Fruit fly (Drosophila melanogaster) whole organism, prepupa: ENCODE results near the gene CG17819.

Experiments
- Blimp-1 ChIP-seq: fragments of 200-800 bp; sonication (Bioruptor generic); optimal IDR thresholded peaks from 3 replicates; lab custom pipeline; 2017; ENCODE audit warnings: missing biosample characterization, missing genetic modification characterization, mild to moderate bottlenecking, moderate library complexity, missing genetic modification reagents
- CG10631 ChIP-seq: fragments of 200-800 bp; sonication (Bioruptor generic); optimal IDR thresholded peaks from 2 replicates; lab custom pipeline; 2016; ENCODE audit warnings: missing biosample characterization, missing genetic modification characterization
- CG11902 ChIP-seq: fragments of 200-800 bp; sonication (Bioruptor generic); optimal IDR thresholded peaks from 3 replicates; lab custom pipeline; 2016; ENCODE audit warnings: missing biosample characterization, missing genetic modification characterization
- CG15336 ChIP-seq: fragments of 200-800 bp; sonication (Bioruptor generic); IDR thresholded peaks from 2 replicates; pipeline ENCODE4 v1.3.6; 2022; ENCODE audit warnings: missing biosample characterization, missing genetic modification characterization
- CG1621 ChIP-seq: fragments of 200-800 bp; sonication (Bioruptor generic); optimal IDR thresholded peaks from 3 replicates; lab custom pipeline; 2018; ENCODE audit warnings: missing biosample characterization, mild to moderate bottlenecking, missing genetic modification characterization
- CG31627 ChIP-seq: fragments of 200-800 bp; sonication (Bioruptor generic); optimal IDR thresholded peaks from 3 replicates; lab custom pipeline; 2016; ENCODE audit warnings: missing biosample characterization, missing genetic modification characterization
- CG32006 ChIP-seq: fragments of 200-800 bp; sonication (Bioruptor generic); optimal IDR thresholded peaks from 3 replicates; lab custom pipeline; 2017; ENCODE audit warnings: missing biosample characterization, mild to moderate bottlenecking, missing genetic modification characterization
- CG34406 ChIP-seq: fragments of 200-800 bp; sonication (Bioruptor generic); optimal IDR thresholded peaks from 3 replicates; lab custom pipeline; 2016; ENCODE audit warnings: missing biosample characterization, missing genetic modification characterization
- CG3919 ChIP-seq: fragments of 200-800 bp; sonication (Bioruptor generic); optimal IDR thresholded peaks from 3 replicates; lab custom pipeline; 2016; ENCODE audit warnings: missing biosample characterization, missing genetic modification characterization
- CG6163 ChIP-seq: fragments of 200-800 bp; sonication (Bioruptor generic); IDR thresholded peaks from 3 replicates; pipeline ENCODE4 v1.3.6; 2022; ENCODE audit warnings: missing biosample characterization, missing genetic modification characterization
- CG6276 ChIP-seq: fragments of 200-800 bp; sonication (Bioruptor generic); optimal IDR thresholded peaks from 2 replicates; lab custom pipeline; 2017; ENCODE audit warnings: missing biosample characterization, mild to moderate bottlenecking, missing genetic modification characterization
- CG6808 ChIP-seq: fragments of 200-800 bp; sonication (Bioruptor generic); optimal IDR thresholded peaks from 3 replicates; lab custom pipeline; 2017; ENCODE audit warnings: missing biosample characterization, missing genetic modification characterization, mild to moderate bottlenecking, moderate library complexity, missing genetic modification reagents
- CG7368 ChIP-seq: fragments of 200-800 bp; sonication (Bioruptor generic); optimal IDR thresholded peaks from 3 replicates; lab custom pipeline; 2016; ENCODE audit warnings: missing biosample characterization, missing genetic modification characterization
- CG8119 ChIP-seq: fragments of 200-800 bp; sonication (Bioruptor generic); IDR thresholded peaks from 3 replicates; pipeline ENCODE4 v1.3.6; 2022; ENCODE audit warnings: missing biosample characterization, missing genetic modification characterization
- CG9139 ChIP-seq: fragments of 200-800 bp; sonication (Bioruptor generic); optimal IDR thresholded peaks from 3 replicates; lab custom pipeline; 2017; ENCODE audit warnings: missing biosample characterization, mild to moderate bottlenecking, missing genetic modification characterization
- Eip75B ChIP-seq: fragments of 200-800 bp; sonication (Bioruptor generic); optimal IDR thresholded peaks from 3 replicates; lab custom pipeline; 2016; ENCODE audit warnings: missing biosample characterization, missing genetic modification characterization
- Eip78C ChIP-seq: fragments of 200-800 bp; sonication (Bioruptor generic); peaks from one replicate; lab custom pipeline; 2016; ENCODE audit warnings: missing biosample characterization, missing genetic modification characterization
- Eip93F ChIP-seq: fragments of 200-800 bp; sonication (Bioruptor generic); optimal IDR thresholded peaks from 2 replicates; lab custom pipeline; 2016; ENCODE audit warnings: missing biosample characterization, mild to moderate bottlenecking, missing genetic modification characterization
- Ets21C ChIP-seq: fragments of 200-800 bp; sonication (Bioruptor generic); optimal IDR thresholded peaks from 3 replicates; lab custom pipeline; 2016; ENCODE audit warnings: missing biosample characterization, missing genetic modification characterization
- Hr38 ChIP-seq: sonication (Bioruptor generic); optimal IDR thresholded peaks from 2 replicates; lab custom pipeline; 2016; ENCODE audit warnings: missing biosample characterization, missing genetic modification characterization
- Lpt ChIP-seq: fragments of 200-800 bp; sonication (Bioruptor generic); optimal IDR thresholded peaks from 3 replicates; lab custom pipeline; 2016; ENCODE audit warnings: missing biosample characterization, missing genetic modification characterization
- OdsH ChIP-seq: fragments of 200-800 bp; sonication (Bioruptor generic); optimal IDR thresholded peaks from 3 replicates; lab custom pipeline; 2016; ENCODE audit warnings: missing biosample characterization, missing genetic modification characterization
- Smox ChIP-seq: fragments of 200-800 bp; sonication (Bioruptor generic); optimal IDR thresholded peaks from 3 replicates; lab custom pipeline; 2016; ENCODE audit warnings: missing biosample characterization, missing genetic modification characterization
- Sox102F ChIP-seq: fragments of 200-800 bp; sonication (Bioruptor generic); optimal IDR thresholded peaks from 2 replicates; lab custom pipeline; 2016; ENCODE audit warnings: missing biosample characterization, mild to moderate bottlenecking, missing genetic modification characterization
- Sox14 ChIP-seq: fragments of 200-800 bp; sonication (Bioruptor generic); optimal IDR thresholded peaks from 3 replicates; lab custom pipeline; 2016; ENCODE audit warnings: missing biosample characterization, missing genetic modification characterization
- achi ChIP-seq: fragments of 200-800 bp; sonication (Bioruptor generic); optimal IDR thresholded peaks from 3 replicates; lab custom pipeline; 2016; ENCODE audit warnings: missing biosample characterization, missing genetic modification characterization
- acj6 ChIP-seq: fragments of 200-800 bp; sonication (Bioruptor generic); optimal IDR thresholded peaks from 3 replicates; lab custom pipeline; 2016; ENCODE audit warnings: missing biosample characterization, missing genetic modification characterization
- dac ChIP-seq: fragments of 200-800 bp; sonication (Bioruptor generic); optimal IDR thresholded peaks from 2 replicates; lab custom pipeline; 2017; ENCODE audit warnings: missing biosample characterization, mild to moderate bottlenecking, missing genetic modification characterization
- dsx ChIP-seq: fragments of 200-800 bp; optimal IDR thresholded peaks from 3 replicates; lab custom pipeline; 2019; ENCODE audit warnings: missing biosample characterization, mild to moderate bottlenecking, missing genetic modification characterization, moderate library complexity; ENCODE audit not compliant: poor library complexity, severe bottlenecking
- eg ChIP-seq: fragments of 200-800 bp; sonication (Bioruptor generic); IDR thresholded peaks from 3 replicates; pipeline ENCODE4 v1.3.6; 2022; ENCODE audit warnings: missing biosample characterization, missing genetic modification characterization
- esn ChIP-seq: fragments of 200-800 bp; sonication (Bioruptor generic); optimal IDR thresholded peaks from 2 replicates; lab custom pipeline; 2016; ENCODE audit warnings: missing biosample characterization, mild to moderate bottlenecking, missing genetic modification characterization, moderate library complexity
- fd85E ChIP-seq: fragments of 200-800 bp; sonication (Bioruptor generic); optimal IDR thresholded peaks from 3 replicates; lab custom pipeline; 2016; ENCODE audit warnings: missing biosample characterization, missing genetic modification characterization
- fkh ChIP-seq: fragments of 200-800 bp; sonication (Bioruptor generic); optimal IDR thresholded peaks from 3 replicates; lab custom pipeline; 2017; ENCODE audit warnings: missing biosample characterization, mild to moderate bottlenecking, missing genetic modification characterization, moderate library complexity
- lz ChIP-seq: fragments of 200-800 bp; sonication (Bioruptor generic); optimal IDR thresholded peaks from 3 replicates; lab custom pipeline; 2016; ENCODE audit warnings: missing biosample characterization, missing genetic modification characterization
- pdm3 ChIP-seq: fragments of 200-800 bp; sonication (Bioruptor generic); optimal IDR thresholded peaks from 3 replicates; lab custom pipeline; 2016; ENCODE audit warnings: missing biosample characterization, missing genetic modification characterization
- salr ChIP-seq, 2 experiments: fragments of 200-800 bp; sonication (Bioruptor generic); optimal IDR thresholded peaks; 3 replicates each; lab custom pipeline; 2016 to 2018; ENCODE audit warnings: missing biosample characterization in 2 of 2, missing genetic modification characterization in 2 of 2, mild to moderate bottlenecking in 1 of 2
- spab ChIP-seq: fragments of 200-800 bp; sonication (Bioruptor generic); optimal IDR thresholded peaks from 2 replicates; lab custom pipeline; 2017; ENCODE audit warnings: missing biosample characterization, mild to moderate bottlenecking, missing genetic modification characterization, missing genetic modification reagents
- ss ChIP-seq, 2 experiments: fragments of 200-800 bp; sonication (Bioruptor generic); optimal IDR thresholded peaks; 2 replicates in 1 of 2; 3 replicates in 1 of 2; lab custom pipeline; 2017 to 2018; ENCODE audit warnings: mild to moderate bottlenecking in 2 of 2, missing biosample characterization in 2 of 2, missing genetic modification characterization in 2 of 2, moderate library complexity in 1 of 2
- topi ChIP-seq: fragments of 200-800 bp; sonication (Bioruptor generic); optimal IDR thresholded peaks from 3 replicates; lab custom pipeline; 2016; ENCODE audit warnings: missing biosample characterization, missing genetic modification characterization
- vri ChIP-seq: fragments of 200-800 bp; sonication (Bioruptor generic); optimal IDR thresholded peaks from 3 replicates; lab custom pipeline; 2016; ENCODE audit warnings: missing biosample characterization, mild to moderate bottlenecking, missing genetic modification characterization

The CG17819 gene

DNA sequence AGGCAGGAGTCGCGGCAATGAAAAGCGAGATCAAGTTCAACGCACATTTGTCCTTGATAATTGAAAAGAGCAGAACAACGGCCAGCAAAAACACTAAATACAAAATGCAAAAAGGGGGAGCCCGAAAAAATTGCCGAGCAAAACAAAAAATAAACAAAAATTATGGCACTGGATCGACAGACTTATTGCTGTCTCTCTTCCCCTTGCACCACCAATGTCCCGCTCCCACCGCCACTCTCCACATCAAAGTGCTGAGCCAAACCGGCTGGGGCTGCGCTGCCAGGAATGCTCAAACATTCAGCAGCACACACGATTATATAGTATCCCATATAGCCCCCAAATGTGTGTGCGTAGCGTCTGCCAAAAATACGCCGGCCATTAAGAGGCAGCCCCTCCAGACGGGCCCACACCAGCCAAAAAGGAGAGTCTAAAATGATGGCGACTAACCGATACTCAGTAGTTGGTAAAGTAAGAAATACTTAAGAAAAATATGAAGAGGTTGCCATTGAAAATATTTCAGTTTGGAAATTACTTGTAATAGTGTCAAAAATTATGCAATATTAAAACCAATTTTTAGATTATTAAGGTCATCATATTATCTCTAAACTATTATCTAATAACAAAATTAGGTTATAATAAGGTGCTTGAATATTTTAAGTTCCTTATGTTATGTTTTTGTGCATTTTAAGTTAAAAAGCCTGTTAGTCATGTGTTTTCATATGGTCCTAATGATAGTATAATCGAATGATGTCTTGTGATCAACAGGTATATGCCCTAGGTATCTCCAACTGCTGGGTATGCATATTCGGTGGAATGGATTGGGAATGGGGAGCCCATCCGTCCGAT, 36.2 kb upstream of the CG17819 start (continued):
- TF ChIP-seq Ets21C (GFP tag; lab: Kevin White, UChicago) (peak; percentile 27), Blimp-1 (GFP tag; lab: Kevin White, UChicago) (peak; percentile 64), Eip93F (GFP tag; lab: Kevin White, UChicago) (no peak), achi (GFP tag; lab: Kevin White, UChicago) (peak; percentile 76), CG34406 (GFP tag; lab: Kevin White, UChicago) (peak; percentile 75), Hr38 (GFP tag; lab: Kevin White, UChicago) (no peak), Smox (GFP tag; lab: Kevin White, UChicago) (peak; percentile 58), esn (peak; percentile 86), CG1621 (tag; lab: Kevin White, UChicago) (peak; percentile 32), Eip75B (GFP tag; lab: Kevin White, UChicago) (peak; percentile 74), ss (GFP tag; optimal IDR thresholded peaks at IDR 0.05; lab: Kevin White, UChicago) (peak; percentile 65 to 81), dsx (GFP tag; lab: Kevin White, UChicago) (peak; percentile 71), pdm3 (GFP tag; lab: Kevin White, UChicago) (peak; percentile 75), Lpt (no peak), CG7368 (GFP tag; lab: Kevin White, UChicago) (peak; percentile 28), CG6276 (GFP tag; lab: Kevin White, UChicago) (peak; percentile 15), CG11902 (peak; percentile 38), CG9139 (GFP tag; lab: Kevin White, UChicago) (peak; percentile 32), Sox14 (GFP tag; lab: Kevin White, UChicago) (peak; percentile 76), eg (GFP tag; lab: Robert Waterston, UW) (no peak), CG6808 (GFP tag; lab: Kevin White, UChicago) (peak; percentile 86), CG8119 (GFP tag; lab: Robert Waterston, UW) (peak; percentile 23; the same call in 1 of the 3 replicates), CG3919 (peak; percentile 65)
- TF ChIP-seq, all 60 proteins: peak for 50

DNA sequence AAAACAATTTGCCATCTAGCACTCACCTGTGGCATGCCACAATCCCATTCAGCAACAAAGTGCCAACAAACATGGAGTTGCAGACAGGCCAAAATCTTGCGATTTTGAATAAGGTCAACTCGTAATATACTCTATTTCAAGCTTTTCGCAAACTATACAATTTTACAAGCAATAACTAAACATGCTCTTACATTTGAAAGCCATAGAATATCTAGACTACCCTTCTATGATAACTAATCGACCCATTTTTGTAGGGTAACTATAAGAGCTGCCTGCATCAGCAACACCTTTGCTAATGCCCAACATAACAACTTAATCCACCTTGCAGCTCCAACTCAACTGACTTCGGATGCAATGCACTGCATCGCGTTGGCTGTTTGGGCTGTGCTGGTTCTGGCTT, 35.1 kb upstream of the CG17819 start:
- peak; percentile 46 for TF ChIP-seq Eip78C (GFP tag; lab: Kevin White, UChicago)
- TF ChIP-seq lz (GFP tag; lab: Kevin White, UChicago): no peak
- 0 out of 3 replicates have a peak, but pooled peaks have one; percentile 32 for TF ChIP-seq eg (GFP tag; lab: Robert Waterston, UW)
- no peak for TF ChIP-seq fd85E (GFP tag; lab: Kevin White, UChicago)
- no peak for TF ChIP-seq Eip93F (GFP tag; lab: Kevin White, UChicago)
- TF ChIP-seq CG10631 (GFP tag; lab: Kevin White, UChicago): peak; percentile 51
- TF ChIP-seq CG15336: no peak
- no peak for TF ChIP-seq CG9139 (GFP tag; lab: Kevin White, UChicago)
- TF ChIP-seq topi (GFP tag; lab: Kevin White, UChicago): no peak
- TF ChIP-seq CG6808 (GFP tag; lab: Kevin White, UChicago): no peak
- no peak for TF ChIP-seq CG6276 (GFP tag; lab: Kevin White, UChicago)
- TF ChIP-seq Sox14 (GFP tag; lab: Kevin White, UChicago): no peak
- peak; percentile 27 for TF ChIP-seq CG32006 (GFP tag; lab: Kevin White, UChicago)
- TF ChIP-seq fkh: no peak
- peak; percentile 49; the same call in 1 of the 3 replicates for TF ChIP-seq CG6163 (GFP tag; lab: Robert Waterston, UW)
- no peak for TF ChIP-seq acj6 (GFP tag; lab: Kevin White, UChicago)
- TF ChIP-seq Smox (GFP tag; lab: Kevin White, UChicago): no peak
- 0 out of 3 replicates have a peak, but pooled peaks have one; percentile 19 for TF ChIP-seq CG8119 (GFP tag; lab: Robert Waterston, UW)
- TF ChIP-seq CG1621 (tag; lab: Kevin White, UChicago): no peak
- peak; percentile 44 for TF ChIP-seq CG3919

DNA sequence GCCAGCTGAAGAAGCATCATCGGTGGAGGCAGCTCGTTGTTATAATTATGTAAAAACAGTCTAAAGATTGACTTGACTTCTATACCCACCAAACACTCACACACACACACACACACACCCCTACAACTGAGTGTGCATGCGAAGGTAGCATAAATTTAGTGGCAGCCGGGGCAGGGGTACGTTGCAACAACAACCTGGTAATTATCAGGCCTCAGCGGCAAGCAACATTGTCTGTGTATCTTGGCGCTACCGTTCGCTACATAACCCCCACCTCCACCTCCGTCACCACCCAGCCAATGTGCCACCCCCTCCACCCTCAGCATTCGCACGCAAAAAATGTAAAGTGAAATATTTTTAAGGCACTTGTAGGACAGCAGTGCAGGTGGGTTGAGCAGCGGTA, 31.6 kb upstream of the CG17819 start:
- no peak for TF ChIP-seq Sox102F
- no peak for TF ChIP-seq Blimp-1 (GFP tag; lab: Kevin White, UChicago)
- TF ChIP-seq vri (GFP tag; lab: Kevin White, UChicago): no peak
- TF ChIP-seq lz (GFP tag; lab: Kevin White, UChicago): no peak
- no peak for TF ChIP-seq Hr38 (GFP tag; lab: Kevin White, UChicago)
- TF ChIP-seq spab (GFP tag; lab: Kevin White, UChicago): no peak
- no peak for TF ChIP-seq fd85E (GFP tag; lab: Kevin White, UChicago)
- TF ChIP-seq Ets21C (GFP tag; lab: Kevin White, UChicago): no peak
- no peak for TF ChIP-seq CG10631 (GFP tag; lab: Kevin White, UChicago)
- peak in 1 of 2 experiments; percentile 54 for TF ChIP-seq ss (GFP tag; optimal IDR thresholded peaks at IDR 0.05; lab: Kevin White, UChicago)
- TF ChIP-seq CG31627 (GFP tag; lab: Kevin White, UChicago): no peak
- no peak for TF ChIP-seq Eip75B (GFP tag; lab: Kevin White, UChicago)
- no peak for TF ChIP-seq OdsH (GFP tag; lab: Kevin White, UChicago)
- no peak for TF ChIP-seq topi (GFP tag; lab: Kevin White, UChicago)
- no peak for TF ChIP-seq salr (GFP tag; optimal IDR thresholded peaks at IDR 0.05; lab: Kevin White, UChicago)
- no peak for TF ChIP-seq Lpt
- TF ChIP-seq dsx (GFP tag; lab: Kevin White, UChicago): peak; percentile 66
- no peak for TF ChIP-seq dac (GFP tag; lab: Kevin White, UChicago)
